Fruit fly (Drosophila melanogaster) whole organism, pupa: ENCODE results near the gene dgt6.

Source experiments
- CG10348 ChIP-seq: fragments of 200-800 bp; sonication (Bioruptor generic); IDR thresholded peaks from 2 replicates; pipeline ENCODE4 v1.3.6; 2022; ENCODE audit warnings: missing biosample characterization, missing genetic modification characterization
- CG13204 ChIP-seq: fragments of 200-800 bp; sonication (Bioruptor generic); optimal IDR thresholded peaks from 2 replicates; lab custom pipeline; 2018; ENCODE audit warnings: missing biosample characterization, mild to moderate bottlenecking, missing genetic modification characterization, moderate library complexity
- CG32121 ChIP-seq: fragments of 200-800 bp; sonication (Bioruptor generic); IDR thresholded peaks from 2 replicates; pipeline ENCODE4 v1.3.6; 2022; ENCODE audit warnings: missing biosample characterization, missing genetic modification characterization
- CG8159 ChIP-seq: fragments of 200-800 bp; sonication (Bioruptor generic); optimal IDR thresholded peaks from 3 replicates; lab custom pipeline; 2018; ENCODE audit warnings: missing biosample characterization, mild to moderate bottlenecking, missing genetic modification characterization, moderate library complexity
- Ets98B ChIP-seq: fragments of 200-800 bp; sonication (Bioruptor generic); IDR thresholded peaks from 2 replicates; pipeline ENCODE4 v1.3.6; 2022; ENCODE audit warnings: missing biosample characterization, missing genetic modification characterization
- Pif1A ChIP-seq: fragments of 200-800 bp; sonication (Bioruptor generic); optimal IDR thresholded peaks from 3 replicates; lab custom pipeline; 2016; ENCODE audit warnings: missing biosample characterization, missing genetic modification characterization
- fd96Ca ChIP-seq: fragments of 200-800 bp; sonication (Bioruptor generic); IDR thresholded peaks from 3 replicates; pipeline ENCODE4 v1.3.6; 2022; ENCODE audit warnings: missing biosample characterization, missing genetic modification characterization
- rn ChIP-seq: fragments of 200-800 bp; sonication (Bioruptor generic); IDR thresholded peaks from 2 replicates; pipeline ENCODE4 v1.3.6; 2022; ENCODE audit warnings: missing biosample characterization, missing genetic modification characterization

- TF ChIP-seq CG8159 (tag; lab: Kevin White, UChicago), result peak; percentile 51
- peak; percentile 24; the same call in 1 of the 2 replicates for TF ChIP-seq Ets98B (GFP tag; lab: Robert Waterston, UW)
- TF ChIP-seq rn (GFP tag; lab: Robert Waterston, UW), result no peak
- TF ChIP-seq Pif1A (GFP tag; lab: Kevin White, UChicago), result peak; percentile 52
- no peak for TF ChIP-seq CG32121 (GFP tag; lab: Robert Waterston, UW)
- no peak for TF ChIP-seq fd96Ca
- no peak for TF ChIP-seq CG13204
- no peak for TF ChIP-seq CG10348 (GFP tag; lab: Robert Waterston, UW)
Measured at dm6 chr3R:29088938-29089661, 41.7 kb downstream of the dgt6 start.
